Worm (Caenorhabditis elegans) whole organism, L4 larva: Measurements from ENCODE around the gene ins-13.

ENCODE experiments used
- F37D6.2 ChIP-seq: sonication (generic microtip); optimal IDR thresholded peaks from 2 replicates; lab custom pipeline; 2016; ENCODE audit warnings: mild to moderate bottlenecking, missing genetic modification characterization, missing compliant biosample characterization
- F44E2.7 ChIP-seq: fragments of 200-800 bp; sonication (Bioruptor generic); IDR thresholded peaks from 2 replicates; pipeline ENCODE4 v2.1.2; 2022; ENCODE audit warnings: missing genetic modification characterization, missing compliant biosample characterization
- R02D3.7 ChIP-seq: fragments of 150-350 bp; sonication (generic microtip); optimal IDR thresholded peaks from 3 replicates; lab custom pipeline; 2014; ENCODE audit warnings: missing biosample characterization, missing genetic modification characterization
- T20F7.1 ChIP-seq: fragments of 200-800 bp; sonication (Bioruptor generic); optimal IDR thresholded peaks from 2 replicates; lab custom pipeline; 2018; ENCODE audit warnings: mild to moderate bottlenecking, missing genetic modification characterization, missing compliant biosample characterization
- T26A8.4 ChIP-seq: fragments of 200-800 bp; sonication (Bioruptor generic); IDR thresholded peaks from 2 replicates; pipeline ENCODE4 v1.3.6; 2022; ENCODE audit warnings: missing genetic modification characterization, missing compliant biosample characterization
- Y105C5A.15 ChIP-seq: fragments of 200-800 bp; sonication (Bioruptor generic); IDR thresholded peaks from 2 replicates; pipeline ENCODE4 v1.3.6; 2022; ENCODE audit warnings: missing genetic modification characterization, missing compliant biosample characterization
- Y5F2A.4 ChIP-seq: fragments of 200-800 bp; sonication (Bioruptor generic); optimal IDR thresholded peaks from 2 replicates; lab custom pipeline; 2018; ENCODE audit warnings: mild to moderate bottlenecking, missing genetic modification characterization, missing compliant biosample characterization
- ZK546.5 ChIP-seq, 2 experiments: sonication (generic microtip); optimal IDR thresholded peaks; 2 replicates each; lab custom pipeline; 2017; ENCODE audit warnings: missing biosample characterization in 2 of 2, missing genetic modification characterization in 2 of 2
- arid-1 ChIP-seq: fragments of 200-800 bp; sonication (Bioruptor generic); conservative IDR thresholded peaks from 2 replicates; pipeline ENCODE4 v1.3.6; 2022; ENCODE audit warnings: missing genetic modification reagents, missing genetic modification characterization, missing compliant biosample characterization
- attf-4 ChIP-seq: sonication (generic microtip); optimal IDR thresholded peaks from 3 replicates; lab custom pipeline; 2017; ENCODE audit warnings: missing biosample characterization, missing genetic modification characterization
- ceh-20 ChIP-seq: fragments of 200-800 bp; sonication (Bioruptor generic); IDR thresholded peaks from 2 replicates; pipeline ENCODE4 v1.3.6; 2022; ENCODE audit warnings: missing genetic modification reagents, missing genetic modification characterization, missing compliant biosample characterization
- ceh-28 ChIP-seq: fragments of 150-350 bp; optimal IDR thresholded peaks from 2 replicates; lab custom pipeline; 2014; ENCODE audit warnings: missing biosample characterization, missing genetic modification reagents, missing genetic modification characterization
- cey-2 ChIP-seq: sonication (generic microtip); optimal IDR thresholded peaks from 3 replicates; lab custom pipeline; 2017; ENCODE audit warnings: missing genetic modification characterization, mild to moderate bottlenecking, missing compliant biosample characterization, antibody characterized with exemption, borderline replicate concordance; ENCODE audit not compliant: insufficient read depth
- ctbp-1 ChIP-seq: fragments of 200-800 bp; sonication (Bioruptor generic); IDR thresholded peaks from 2 replicates; pipeline ENCODE4 v1.3.6; 2022; ENCODE audit warnings: missing genetic modification reagents, missing genetic modification characterization, missing compliant biosample characterization
- daf-12 ChIP-seq: fragments of 150-350 bp; optimal IDR thresholded peaks from 2 replicates; lab custom pipeline; 2014; ENCODE audit warnings: missing biosample characterization, missing genetic modification reagents, missing genetic modification characterization
- daf-19 ChIP-seq: fragments of 200-800 bp; sonication (Bioruptor generic); conservative IDR thresholded peaks from 2 replicates; pipeline ENCODE4 v1.3.6; 2022; ENCODE audit warnings: missing genetic modification characterization, missing compliant biosample characterization
- daf-8 ChIP-seq: fragments of 200-800 bp; sonication (Bioruptor generic); IDR thresholded peaks from 2 replicates; pipeline ENCODE4 v1.3.6; 2022; ENCODE audit warnings: missing genetic modification characterization, missing compliant biosample characterization
- dmd-6 ChIP-seq: fragments of 200-800 bp; sonication (Bioruptor generic); IDR thresholded peaks from 2 replicates; pipeline ENCODE4 v1.3.6; 2022; ENCODE audit warnings: missing genetic modification reagents, missing genetic modification characterization, missing compliant biosample characterization
- dpl-1 ChIP-seq: fragments of 150-350 bp; optimal IDR thresholded peaks from 2 replicates; lab custom pipeline; 2014; ENCODE audit warnings: missing biosample characterization, missing genetic modification reagents, missing genetic modification characterization
- egl-27 ChIP-seq: sonication (generic microtip); optimal IDR thresholded peaks from 3 replicates; lab custom pipeline; 2017; ENCODE audit warnings: missing biosample characterization, missing genetic modification reagents, missing genetic modification characterization
- fos-1 ChIP-seq: fragments of 150-350 bp; optimal IDR thresholded peaks from 2 replicates; lab custom pipeline; 2014; ENCODE audit warnings: missing biosample characterization, missing genetic modification characterization
- hlh-11 ChIP-seq: fragments of 200-800 bp; sonication (Bioruptor generic); optimal IDR thresholded peaks from 2 replicates; lab custom pipeline; 2018; ENCODE audit warnings: mild to moderate bottlenecking, missing genetic modification characterization, missing compliant biosample characterization
- hmg-1.1 ChIP-seq: fragments of 200-800 bp; sonication (Bioruptor generic); IDR thresholded peaks from 2 replicates; pipeline ENCODE4 v1.3.6; 2022; ENCODE audit warnings: missing genetic modification reagents, missing genetic modification characterization, missing compliant biosample characterization
- jun-1 ChIP-seq: fragments of 150-350 bp; optimal IDR thresholded peaks from 2 replicates; lab custom pipeline; 2014; ENCODE audit warnings: missing biosample characterization, missing genetic modification reagents, missing genetic modification characterization
- lin-13 ChIP-seq: fragments of 150-350 bp; optimal IDR thresholded peaks from 2 replicates; lab custom pipeline; 2014; ENCODE audit warnings: missing biosample characterization, missing genetic modification reagents, missing genetic modification characterization
- lin-38 ChIP-seq: fragments of 200-800 bp; sonication (Bioruptor generic); IDR thresholded peaks from 2 replicates; pipeline ENCODE4 v1.3.6; 2022; ENCODE audit warnings: missing genetic modification reagents, missing genetic modification characterization, missing compliant biosample characterization
- madf-5 ChIP-seq, 2 experiments: fragments of 200-800 bp; sonication (Bioruptor generic); IDR thresholded peaks; 2 replicates each; pipeline ENCODE4 v1.3.6; 2022; ENCODE audit warnings: missing compliant biosample characterization in 2 of 2, missing genetic modification characterization in 2 of 2
- mep-1 ChIP-seq: fragments of 150-350 bp; sonication (generic microtip); optimal IDR thresholded peaks from 3 replicates; lab custom pipeline; 2014; ENCODE audit warnings: missing biosample characterization, missing genetic modification characterization
- mes-2 ChIP-seq: sonication (generic microtip); optimal IDR thresholded peaks from 2 replicates; lab custom pipeline; 2016; ENCODE audit warnings: missing genotype, mild to moderate bottlenecking, missing genetic modification characterization, missing compliant biosample characterization; ENCODE audit not compliant: poor library complexity, severe bottlenecking
- mxl-2 ChIP-seq: fragments of 200-800 bp; sonication (Bioruptor generic); conservative IDR thresholded peaks from 2 replicates; pipeline ENCODE4 v1.3.6; 2022; ENCODE audit warnings: missing genetic modification reagents, missing genetic modification characterization, missing compliant biosample characterization
- nhr-10 ChIP-seq: fragments of 150-350 bp; optimal IDR thresholded peaks from 2 replicates; lab custom pipeline; 2014; ENCODE audit warnings: missing biosample characterization, missing genetic modification characterization
- nhr-102 ChIP-seq: sonication (generic microtip); optimal IDR thresholded peaks from 2 replicates; lab custom pipeline; 2016; ENCODE audit warnings: mild to moderate bottlenecking, missing genetic modification characterization, moderate library complexity, missing compliant biosample characterization
- nhr-237 ChIP-seq: sonication (generic microtip); optimal IDR thresholded peaks from 2 replicates; lab custom pipeline; 2017; ENCODE audit warnings: missing biosample characterization, missing genetic modification characterization
- nhr-28 ChIP-seq: fragments of 150-350 bp; optimal IDR thresholded peaks from 2 replicates; lab custom pipeline; 2014; ENCODE audit warnings: missing biosample characterization, missing genetic modification characterization
- nhr-42 ChIP-seq: fragments of 200-800 bp; sonication (Bioruptor generic); IDR thresholded peaks from 2 replicates; pipeline ENCODE4 v1.3.6; 2022; ENCODE audit warnings: missing genetic modification characterization, missing compliant biosample characterization
- nhr-48 ChIP-seq: sonication (generic microtip); optimal IDR thresholded peaks from 2 replicates; lab custom pipeline; 2016; ENCODE audit warnings: mild to moderate bottlenecking, missing genetic modification characterization, missing compliant biosample characterization
- nhr-6 ChIP-seq: fragments of 150-350 bp; optimal IDR thresholded peaks from 2 replicates; lab custom pipeline; 2014; ENCODE audit warnings: missing biosample characterization, missing genetic modification characterization
- nhr-76 ChIP-seq: fragments of 150-350 bp; optimal IDR thresholded peaks from 2 replicates; lab custom pipeline; 2014; ENCODE audit warnings: missing biosample characterization, missing genetic modification characterization
- nhr-77 ChIP-seq: fragments of 150-350 bp; optimal IDR thresholded peaks from 2 replicates; lab custom pipeline; 2014; ENCODE audit warnings: missing biosample characterization, missing genetic modification characterization
- rbr-2 ChIP-seq: sonication (generic microtip); optimal IDR thresholded peaks from 2 replicates; lab custom pipeline; 2016; ENCODE audit warnings: missing genotype, missing genetic modification characterization, missing compliant biosample characterization
- snpc-4 ChIP-seq: fragments of 150-350 bp; optimal IDR thresholded peaks from 2 replicates; lab custom pipeline; 2014; ENCODE audit warnings: missing biosample characterization, missing genetic modification characterization
- spr-1 ChIP-seq: sonication (generic microtip); optimal IDR thresholded peaks from 2 replicates; lab custom pipeline; 2016; ENCODE audit warnings: mild to moderate bottlenecking, missing genetic modification characterization, missing compliant biosample characterization
- tag-97 ChIP-seq: fragments of 200-800 bp; sonication (Bioruptor generic); IDR thresholded peaks from 2 replicates; pipeline ENCODE4 v1.3.6; 2022; ENCODE audit warnings: missing genetic modification characterization, missing compliant biosample characterization
- tra-1 ChIP-seq: fragments of 200-800 bp; sonication (Bioruptor generic); IDR thresholded peaks from 2 replicates; pipeline ENCODE4 v1.3.6; 2022; ENCODE audit warnings: missing genetic modification reagents, missing genetic modification characterization, missing compliant biosample characterization
- unc-130 ChIP-seq: sonication (generic microtip); optimal IDR thresholded peaks from 2 replicates; lab custom pipeline; 2016; ENCODE audit warnings: missing genetic modification reagents, missing genetic modification characterization, missing compliant biosample characterization
- unc-62 ChIP-seq, 3 experiments: fragments of 150-350 bp in 1 of 3; sonication (generic microtip); optimal IDR thresholded peaks in 2 of 3; peaks in 1 of 3; 1 replicate in 1 of 3; 2 replicates in 2 of 3; lab custom pipeline; 2014 to 2017; ENCODE audit warnings: missing biosample characterization in 3 of 3, missing genetic modification characterization in 3 of 3, missing genetic modification reagents in 3 of 3, missing genotype in 1 of 3
- vab-7 ChIP-seq: fragments of 200-800 bp; sonication (Bioruptor generic); IDR thresholded peaks from 2 replicates; pipeline ENCODE4 v1.3.6; 2022; ENCODE audit warnings: missing genetic modification reagents, missing genetic modification characterization, missing compliant biosample characterization
- zip-2 ChIP-seq: fragments of 150-350 bp; optimal IDR thresholded peaks from 2 replicates; lab custom pipeline; 2014; ENCODE audit warnings: missing biosample characterization, missing genetic modification characterization
- ztf-11 ChIP-seq: fragments of 150-350 bp; optimal IDR thresholded peaks from 2 replicates; lab custom pipeline; 2014; ENCODE audit warnings: missing biosample characterization, missing genetic modification characterization

The ins-13 gene

DNA sequence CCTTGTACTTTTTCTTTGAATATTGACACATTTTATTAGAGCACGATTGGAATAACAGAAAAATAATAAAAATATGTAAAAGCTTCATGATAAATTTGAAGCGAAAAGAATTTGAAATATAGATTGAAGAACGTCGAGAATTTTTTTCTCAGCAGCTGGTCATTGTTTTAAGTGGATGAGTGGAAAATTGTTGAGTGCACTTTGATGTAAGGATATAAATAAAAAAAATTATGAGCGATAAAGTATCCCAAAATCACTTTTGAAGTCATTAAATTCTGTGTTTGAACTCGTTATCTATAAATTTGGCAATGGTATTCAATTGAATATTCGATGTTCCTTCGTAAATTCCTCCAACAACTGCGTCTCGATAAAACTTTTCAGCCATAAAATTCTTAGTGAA lies at the start of gene ins-13:
ins-13 (minus strand) TSS at position 101 of the 400 bp plus-strand sequence.
- TF ChIP-seq fos-1 (no peak), nhr-10 (no peak), cey-2 (tag; lab: Kevin White, UChicago) (no peak), nhr-102 (tag; lab: Kevin White, UChicago) (no peak), snpc-4 (tag; lab: Kevin White, UChicago) (no peak), zip-2 (tag; lab: Kevin White, UChicago) (no peak), tra-1 (GFP tag; lab: Robert Waterston, UW) (no peak), dmd-6 (GFP tag; lab: Robert Waterston, UW) (no peak), nhr-48 (tag; lab: Kevin White, UChicago) (no peak), unc-62 (GFP tag; optimal IDR thresholded peaks at IDR 0.05 in 1 of 2; lab: Kevin White, UChicago) (no peak), unc-62 (tag; optimal IDR thresholded peaks at IDR 0.05; lab: Kevin White, UChicago) (no peak), ctbp-1 (GFP tag; lab: Robert Waterston, UW) (no peak), madf-5 (GFP tag; IDR thresholded peaks at IDR 0.05; lab: Robert Waterston, UW) (no peak), T26A8.4 (GFP tag; lab: Robert Waterston, UW) (no peak), R02D3.7 (tag; lab: Kevin White, UChicago) (no peak), arid-1 (no peak), daf-8 (GFP tag; lab: Robert Waterston, UW) (no peak), F37D6.2 (no peak), attf-4 (tag; lab: Kevin White, UChicago) (no peak), mes-2 (no peak)

- TF ChIP-seq spr-1 (no peak), lin-13 (peak; percentile 31), lin-38 (GFP tag; lab: Robert Waterston, UW) (peak; percentile 91), dmd-6 (GFP tag; lab: Robert Waterston, UW) (no peak), nhr-6 (tag; lab: Kevin White, UChicago) (no peak), daf-19 (GFP tag; lab: Robert Waterston, UW) (no peak), zip-2 (tag; lab: Kevin White, UChicago) (no peak), madf-5 (GFP tag; IDR thresholded peaks at IDR 0.05; lab: Robert Waterston, UW) (no peak), nhr-10 (no peak), jun-1 (no peak), ZK546.5 (tag; optimal IDR thresholded peaks at IDR 0.05; lab: Kevin White, UChicago) (no peak), F44E2.7 (no peak), nhr-76 (tag; lab: Kevin White, UChicago) (no peak), cey-2 (tag; lab: Kevin White, UChicago) (no peak), egl-27 (tag; lab: Kevin White, UChicago) (no peak), arid-1 (no peak), mes-2 (peak; percentile 77), nhr-42 (GFP tag; lab: Robert Waterston, UW) (no peak), mep-1 (tag; lab: Kevin White, UChicago) (peak; percentile 25), hlh-11 (tag; lab: Kevin White, UChicago) (no peak), Y5F2A.4 (GFP tag; lab: Kevin White, UChicago) (no peak), hmg-1.1 (GFP tag; lab: Robert Waterston, UW) (no peak), daf-12 (tag; lab: Kevin White, UChicago) (no peak), rbr-2 (tag; lab: Kevin White, UChicago) (peak; percentile 18), nhr-77 (tag; lab: Kevin White, UChicago) (peak; percentile 62), tag-97 (no peak), unc-130 (GFP tag; lab: Kevin White, UChicago) (peak; percentile 64), mxl-2 (GFP tag; lab: Robert Waterston, UW) (no peak), Y105C5A.15 (GFP tag; lab: Robert Waterston, UW) (no peak), R02D3.7 (tag; lab: Kevin White, UChicago) (no peak), ztf-11 (tag; lab: Kevin White, UChicago) (no peak), ceh-20 (GFP tag; lab: Robert Waterston, UW) (no peak), ceh-28 (no peak), nhr-237 (tag; lab: Kevin White, UChicago) (no peak), vab-7 (GFP tag; lab: Robert Waterston, UW) (no peak), T20F7.1 (GFP tag; lab: Kevin White, UChicago) (peak; percentile 25), unc-62 (GFP tag; optimal IDR thresholded peaks at IDR 0.05 in 1 of 2; lab: Kevin White, UChicago) (peak in 1 of 2 experiments; percentile 21), unc-62 (tag; optimal IDR thresholded peaks at IDR 0.05; lab: Kevin White, UChicago) (no peak), nhr-28 (tag; lab: Kevin White, UChicago) (peak; percentile 39), dpl-1 (GFP tag; lab: Kevin White, UChicago) (peak; percentile 39)
These were observed 49.6 kb upstream of the ins-13 start, which contains the start of gene ttc-4 for ce11 chrII:5594210-5594764. ttc-4 (plus strand) TSS chrII:5594714.
